Fruit fly (Drosophila melanogaster): ENCODE measurements around the gene CG7386.

Gene CG7386

DNA sequence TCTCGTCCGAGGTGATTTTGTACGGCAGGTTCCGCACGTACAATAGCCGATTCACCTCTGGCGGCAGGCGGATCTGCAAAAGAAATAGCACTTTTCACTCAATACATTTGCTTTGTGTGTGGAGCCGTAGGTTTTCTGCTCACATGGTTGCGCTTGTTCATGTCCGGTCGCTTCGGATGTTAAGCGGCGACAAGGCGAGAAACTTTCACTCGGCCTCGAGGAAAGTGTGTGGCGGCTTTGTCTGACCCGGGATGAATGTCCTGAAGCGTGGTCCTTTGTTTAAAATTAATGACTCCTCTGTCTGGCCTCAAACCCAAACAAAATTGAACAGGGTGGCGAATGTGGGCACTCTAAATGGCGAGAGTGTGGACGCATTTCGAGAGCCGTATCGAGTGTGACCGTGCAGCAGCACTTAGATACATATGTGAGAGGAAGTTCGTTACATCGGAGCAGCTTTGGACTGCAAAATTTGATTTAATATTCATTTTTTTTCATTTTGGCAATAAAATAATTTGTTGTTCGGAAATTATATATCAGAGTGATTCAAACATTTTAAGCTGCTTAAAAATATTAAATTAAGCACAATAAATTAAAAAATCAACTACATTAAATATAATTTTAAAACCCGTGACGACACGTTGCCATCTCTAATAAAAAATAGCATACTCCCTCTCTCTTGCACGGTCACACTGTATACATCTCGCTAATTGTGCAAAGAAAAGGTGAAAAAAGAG, 3.4 kb downstream of the CG7386 start, which contains the start of the genes Sf3b6 and Tnpo:
Gene Sf3b6, minus strand, starts transcription at position 358 of the 734 bp plus-strand sequence.
Gene Tnpo, plus strand, starts transcription at position 659 of the 734 bp plus-strand sequence.
- TF ChIP-seq Myc (optimal IDR thresholded peaks at IDR 0.05), result no peak
- no peak for TF ChIP-seq Sin3A (optimal IDR thresholded peaks at IDR 0.05)
- no peak for TF ChIP-seq insv (optimal IDR thresholded peaks at IDR 0.05)
- TF ChIP-seq ttk (optimal IDR thresholded peaks at IDR 0.05), result no peak
- TF ChIP-seq h (optimal IDR thresholded peaks at IDR 0.05), result no peak
- no peak for TF ChIP-seq psq (optimal IDR thresholded peaks at IDR 0.05)

DNA sequence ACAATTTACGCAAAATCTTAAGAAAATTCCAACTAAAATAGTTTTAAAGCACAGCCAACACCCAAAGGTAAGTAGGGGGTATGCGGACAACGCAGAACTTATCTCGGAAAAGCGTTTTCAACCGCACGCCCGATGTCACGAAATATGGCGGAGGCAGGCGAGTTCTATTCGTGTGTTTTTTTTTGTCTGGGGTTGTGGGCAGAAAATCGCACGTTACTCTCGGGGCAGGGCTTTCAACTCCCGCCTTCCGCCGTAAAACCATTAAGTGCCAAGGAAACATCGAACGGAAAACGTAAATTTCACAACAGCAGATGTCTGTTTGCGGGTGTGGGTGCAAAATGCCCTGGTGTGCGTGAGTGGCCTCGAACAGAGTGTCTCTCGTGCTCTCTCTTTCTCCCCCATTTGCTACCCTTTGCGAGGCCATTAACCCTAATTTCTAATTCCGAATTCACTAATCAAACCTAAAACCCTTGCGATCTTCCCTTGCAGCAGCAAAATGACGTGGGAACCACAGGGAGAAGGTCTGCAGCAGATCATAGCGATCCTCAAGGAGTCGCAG, 4.1 kb downstream of the CG7386 start:
- TF ChIP-seq psq (optimal IDR thresholded peaks at IDR 0.05) (no peak), ttk (optimal IDR thresholded peaks at IDR 0.05) (no peak), Sin3A (optimal IDR thresholded peaks at IDR 0.05) (no peak), Myc (optimal IDR thresholded peaks at IDR 0.05) (no peak), h (optimal IDR thresholded peaks at IDR 0.05) (no peak), insv (optimal IDR thresholded peaks at IDR 0.05) (no peak)

DNA sequence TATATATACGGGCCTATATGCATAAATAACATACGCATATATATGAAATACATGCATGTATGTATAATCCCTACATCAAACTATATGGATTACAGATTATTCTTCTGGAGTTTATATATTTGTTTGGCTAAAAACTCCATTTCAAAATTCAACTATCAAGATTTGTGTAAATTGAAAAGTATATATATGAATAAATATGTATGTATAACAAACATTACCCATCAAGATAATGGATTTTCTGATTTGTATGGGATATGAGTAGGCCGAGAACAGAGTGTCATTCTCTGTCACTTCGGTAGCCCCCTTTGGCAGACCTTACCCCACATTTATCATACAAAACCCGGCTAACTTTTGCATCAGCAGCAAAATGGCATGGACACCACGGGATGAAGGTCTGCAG, 10.6 kb downstream of the CG7386 start, which contains the start of gene CG8219:
Gene CG8219, plus strand, starts transcription at position 301 of the 400 bp plus-strand sequence.
- TF ChIP-seq ttk (optimal IDR thresholded peaks at IDR 0.05), result no peak
- TF ChIP-seq insv (optimal IDR thresholded peaks at IDR 0.05), result no peak
- TF ChIP-seq Myc (optimal IDR thresholded peaks at IDR 0.05), result no peak
- no peak for TF ChIP-seq psq (optimal IDR thresholded peaks at IDR 0.05)
- no peak for TF ChIP-seq Sin3A (optimal IDR thresholded peaks at IDR 0.05)
- TF ChIP-seq h (optimal IDR thresholded peaks at IDR 0.05), result no peak

DNA sequence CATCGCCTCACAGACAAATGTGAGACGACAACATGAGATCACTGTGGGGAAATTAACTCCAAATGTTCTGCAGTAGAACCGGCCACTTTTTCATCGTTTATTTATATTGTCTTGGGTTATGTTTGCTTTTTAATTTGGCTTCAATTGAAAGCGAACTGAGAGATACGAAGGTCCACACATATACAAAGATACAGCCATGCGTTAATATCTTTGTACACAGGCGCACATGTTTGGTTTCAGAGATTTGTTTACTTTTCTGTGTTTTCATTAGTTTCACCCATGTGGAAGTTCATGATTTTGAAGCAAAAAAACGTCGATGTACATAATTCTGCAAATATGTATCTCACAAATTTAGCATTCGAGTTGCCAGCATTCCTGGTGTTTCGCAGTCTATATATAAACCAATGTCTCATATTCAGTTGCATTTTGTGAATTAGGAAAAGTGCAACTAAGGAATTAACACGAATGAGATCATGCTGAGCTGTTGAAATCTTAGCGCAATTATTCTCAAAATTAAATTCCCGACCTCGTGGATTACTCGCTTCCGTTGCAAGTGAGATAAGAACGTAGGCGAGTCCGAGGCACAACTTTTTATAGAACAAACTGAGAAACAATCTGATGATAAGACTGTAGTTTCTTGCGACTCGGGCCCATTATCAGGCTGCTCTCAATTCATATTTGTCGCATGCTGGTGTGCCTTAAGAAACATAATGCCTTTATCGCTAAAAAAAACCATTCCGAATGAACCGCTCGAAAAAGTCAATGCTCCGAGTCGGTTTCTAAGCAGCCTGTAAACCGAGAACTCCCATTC, 26.6 kb downstream of the CG7386 start:
- TF ChIP-seq Sin3A (optimal IDR thresholded peaks at IDR 0.05) (no peak), ttk (optimal IDR thresholded peaks at IDR 0.05) (no peak), h (optimal IDR thresholded peaks at IDR 0.05) (no peak), psq (optimal IDR thresholded peaks at IDR 0.05) (no peak), insv (optimal IDR thresholded peaks at IDR 0.05) (no peak), Myc (optimal IDR thresholded peaks at IDR 0.05) (no peak)

DNA sequence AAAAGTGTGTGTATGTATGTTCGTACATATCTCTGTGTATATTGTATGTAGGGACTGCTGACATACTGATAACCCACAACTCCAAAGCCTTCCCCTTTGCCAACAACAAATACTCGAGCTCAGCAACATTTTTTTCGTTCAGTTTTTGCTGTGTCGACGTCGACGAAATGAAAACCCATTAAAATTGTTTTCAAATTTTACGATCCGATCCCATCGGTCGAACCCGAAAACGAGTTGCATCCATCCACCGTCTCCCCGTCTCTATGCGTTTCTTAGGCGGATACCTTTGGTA, 27.2 kb downstream of the CG7386 start:
- no peak for TF ChIP-seq Sin3A (optimal IDR thresholded peaks at IDR 0.05)
- no peak for TF ChIP-seq ttk (optimal IDR thresholded peaks at IDR 0.05)

DNA sequence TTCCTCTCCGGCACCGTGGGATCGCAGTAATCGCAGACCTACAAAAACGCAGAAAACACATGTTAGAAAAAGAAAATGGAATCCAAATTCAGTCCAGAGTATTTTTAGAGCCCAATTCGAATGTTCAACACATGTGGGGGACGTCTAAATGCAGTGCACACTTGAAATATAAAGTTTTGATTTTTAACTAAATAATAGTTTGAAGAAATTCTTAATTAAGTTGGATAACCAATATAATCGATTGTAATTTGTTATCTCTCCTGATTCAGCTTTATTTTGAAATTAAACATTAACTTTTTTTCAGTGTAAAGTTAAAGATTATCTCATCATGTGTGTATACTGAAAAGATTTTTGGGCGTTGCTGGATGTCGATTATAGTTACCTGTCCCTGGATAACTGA, 27.7 kb downstream of the CG7386 start:
- TF ChIP-seq ttk (optimal IDR thresholded peaks at IDR 0.05) (no peak), h (optimal IDR thresholded peaks at IDR 0.05) (no peak), Myc (optimal IDR thresholded peaks at IDR 0.05) (no peak), insv (optimal IDR thresholded peaks at IDR 0.05) (no peak), Sin3A (optimal IDR thresholded peaks at IDR 0.05) (no peak), psq (optimal IDR thresholded peaks at IDR 0.05) (no peak)

DNA sequence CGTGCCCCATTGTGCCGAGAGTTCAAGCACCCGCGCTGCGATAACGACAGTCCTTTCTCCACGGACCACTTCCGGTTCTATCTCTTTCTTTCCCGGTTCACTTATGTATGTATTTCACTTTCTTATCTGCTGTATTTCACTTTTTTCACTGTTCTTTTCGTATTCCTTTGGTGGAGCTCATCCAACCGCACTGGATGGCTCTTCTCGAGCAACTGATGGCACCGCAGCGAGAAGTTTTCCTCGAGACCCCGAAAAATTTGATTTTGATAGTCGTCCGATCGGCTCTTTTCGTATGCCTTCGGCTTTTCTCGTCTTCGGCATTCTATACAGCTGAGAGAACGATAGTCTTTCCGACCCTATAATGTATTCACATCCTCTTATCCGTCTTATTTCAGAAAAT, 28.3 kb downstream of the CG7386 start, which contains the start of gene LanA:
Gene LanA, minus strand, starts transcription at position 217 of the 400 bp plus-strand sequence.
- TF ChIP-seq ttk (optimal IDR thresholded peaks at IDR 0.05) (no peak), psq (optimal IDR thresholded peaks at IDR 0.05) (no peak), Sin3A (optimal IDR thresholded peaks at IDR 0.05) (no peak), Myc (optimal IDR thresholded peaks at IDR 0.05) (no peak), insv (optimal IDR thresholded peaks at IDR 0.05) (no peak), h (optimal IDR thresholded peaks at IDR 0.05) (no peak)

DNA sequence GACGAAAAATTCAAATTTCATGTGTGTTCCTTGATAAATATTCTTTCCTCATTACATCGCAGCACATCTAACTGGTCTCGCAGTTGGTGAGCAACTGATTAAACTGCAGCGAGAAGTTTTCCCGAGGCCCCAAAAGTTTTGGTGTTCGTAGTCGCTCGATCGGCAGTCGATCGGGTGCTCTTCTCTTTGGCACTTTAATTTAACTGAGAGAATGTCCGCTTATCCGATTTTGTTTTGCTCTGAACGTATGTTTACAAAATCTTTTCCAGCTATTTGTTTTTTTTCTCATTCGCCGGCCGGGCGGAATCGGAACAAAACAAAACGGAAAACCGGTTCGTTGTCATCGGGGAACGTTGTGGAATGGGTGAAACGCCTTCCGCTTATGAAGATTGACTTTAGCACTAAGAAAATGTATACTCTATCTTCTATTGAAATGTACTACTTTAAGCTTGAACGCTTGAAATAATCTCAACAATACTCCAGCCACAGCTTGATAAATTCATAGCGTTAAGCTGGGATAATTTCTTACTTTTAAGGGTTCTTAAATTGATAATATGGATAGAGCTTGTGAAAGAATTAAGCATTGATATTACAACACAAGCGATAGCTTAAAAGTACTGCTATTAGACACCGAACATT, 29.1 kb downstream of the CG7386 start:
- no peak for TF ChIP-seq h (optimal IDR thresholded peaks at IDR 0.05)
- no peak for TF ChIP-seq ttk (optimal IDR thresholded peaks at IDR 0.05)

DNA sequence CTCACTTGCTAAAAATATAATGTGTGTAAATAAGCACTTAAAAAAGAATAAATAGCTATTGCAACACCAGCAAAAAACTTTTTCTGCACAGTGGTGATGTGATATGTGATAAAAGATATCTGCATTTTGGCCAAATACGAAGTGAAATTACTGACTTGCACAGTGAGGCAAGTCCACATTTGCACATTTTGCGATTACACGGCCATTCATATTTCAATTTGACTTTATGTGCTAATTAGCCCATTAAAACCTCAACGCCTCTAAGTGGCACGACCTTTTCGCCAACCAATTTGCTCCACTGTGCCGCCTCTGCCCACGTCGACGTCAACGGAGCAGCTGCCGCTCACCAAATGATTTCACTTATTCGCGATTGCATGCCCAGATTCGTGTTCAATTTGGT, 30.6 kb downstream of the CG7386 start, which contains the start of gene CG33946:
Gene CG33946, plus strand, starts transcription at position 392 of the 400 bp plus-strand sequence.
- TF ChIP-seq h (optimal IDR thresholded peaks at IDR 0.05) (no peak), insv (optimal IDR thresholded peaks at IDR 0.05) (no peak), Myc (optimal IDR thresholded peaks at IDR 0.05) (no peak), psq (optimal IDR thresholded peaks at IDR 0.05) (no peak), Sin3A (optimal IDR thresholded peaks at IDR 0.05) (no peak), ttk (optimal IDR thresholded peaks at IDR 0.05) (no peak)

DNA sequence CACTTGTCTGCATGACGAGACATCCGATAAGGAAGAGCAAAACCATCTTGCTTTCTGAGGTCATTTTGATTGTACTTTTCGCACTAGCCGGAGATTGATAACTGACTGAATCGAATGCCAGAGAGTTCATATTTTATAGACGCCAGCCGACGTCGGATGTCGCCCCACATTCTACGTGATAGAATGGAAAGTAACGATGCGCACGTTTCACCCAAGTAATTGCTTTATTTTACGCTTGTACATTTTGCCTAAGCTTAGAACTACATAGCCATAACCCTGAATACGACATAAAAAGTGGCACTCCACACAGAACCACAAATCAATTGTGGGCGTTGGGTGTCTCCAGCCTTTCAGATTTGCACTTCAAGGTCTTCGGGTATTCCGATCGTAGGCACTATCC, 42.7 kb downstream of the CG7386 start, which contains the start of gene CG13299:
Gene CG13299, minus strand, starts transcription at position 101 of the 400 bp plus-strand sequence.
- TF ChIP-seq Myc (optimal IDR thresholded peaks at IDR 0.05), result no peak

DNA sequence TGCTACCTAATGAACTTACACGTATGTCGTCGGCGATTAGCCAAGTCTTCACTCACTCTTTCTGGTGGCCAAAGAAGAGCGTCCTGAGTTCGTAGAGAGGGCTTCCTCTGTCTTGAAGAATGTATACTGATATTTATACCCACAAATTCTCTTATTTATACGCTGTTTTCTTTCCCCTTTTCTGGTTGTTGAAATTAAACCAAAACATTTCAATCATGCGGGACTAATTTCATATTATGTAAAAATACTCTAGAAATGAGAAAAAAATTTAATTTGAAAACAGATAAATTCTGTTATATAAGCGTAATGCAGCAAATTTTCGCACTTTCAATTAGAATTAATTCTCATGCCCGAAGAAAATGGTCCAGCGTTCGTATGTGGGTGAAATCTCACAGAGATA, 43.7 kb downstream of the CG7386 start, which contains the start of gene BG642312:
Gene BG642312, minus strand, starts transcription at position 101 of the 400 bp plus-strand sequence.
- TF ChIP-seq insv (optimal IDR thresholded peaks at IDR 0.05) (no peak), Sin3A (optimal IDR thresholded peaks at IDR 0.05) (no peak), ttk (optimal IDR thresholded peaks at IDR 0.05) (no peak), psq (optimal IDR thresholded peaks at IDR 0.05) (no peak)

DNA sequence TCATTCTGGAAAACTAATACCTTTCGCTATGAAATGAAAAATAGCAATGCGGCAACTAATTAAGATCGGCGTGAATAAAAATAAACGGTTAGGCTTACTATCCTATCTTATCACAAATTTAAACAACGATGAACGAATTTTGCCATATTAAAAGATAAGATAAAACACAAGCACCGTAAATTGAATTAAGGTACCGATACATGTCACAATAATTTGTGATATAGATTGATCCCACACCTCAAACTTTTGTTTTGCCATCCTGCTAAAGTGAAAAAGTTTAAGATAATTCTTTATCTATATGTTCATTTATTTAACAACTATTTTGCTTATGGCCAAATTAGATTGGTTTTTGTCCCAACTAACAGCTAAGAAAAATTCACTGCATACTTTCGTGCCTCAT, 44.5 kb downstream of the CG7386 start, which contains the start of gene CG42714:
Gene CG42714, minus strand, starts transcription at position 22 of the 400 bp plus-strand sequence.
- TF ChIP-seq Sin3A (optimal IDR thresholded peaks at IDR 0.05) (no peak), h (optimal IDR thresholded peaks at IDR 0.05) (no peak), ttk (optimal IDR thresholded peaks at IDR 0.05) (no peak), insv (optimal IDR thresholded peaks at IDR 0.05) (no peak), psq (optimal IDR thresholded peaks at IDR 0.05) (no peak), Myc (optimal IDR thresholded peaks at IDR 0.05) (no peak)
